Fruit fly (Drosophila melanogaster) whole organism, pupa: ENCODE data around the gene CG6592.

ENCODE experiments used
- CG10348 ChIP-seq: fragments of 200-800 bp; sonication (Bioruptor generic); IDR thresholded peaks from 2 replicates; pipeline ENCODE4 v1.3.6; 2022; ENCODE audit warnings: missing biosample characterization, missing genetic modification characterization
- CG12605 ChIP-seq: fragments of 200-800 bp; sonication (Bioruptor generic); IDR thresholded peaks from 2 replicates; pipeline ENCODE4 v1.3.6; 2022; ENCODE audit warnings: missing biosample characterization, missing genetic modification characterization
- CG13204 ChIP-seq: fragments of 200-800 bp; sonication (Bioruptor generic); optimal IDR thresholded peaks from 2 replicates; lab custom pipeline; 2018; ENCODE audit warnings: missing biosample characterization, mild to moderate bottlenecking, missing genetic modification characterization, moderate library complexity
- CG14655 ChIP-seq: fragments of 200-800 bp; sonication (Bioruptor generic); optimal IDR thresholded peaks from 3 replicates; lab custom pipeline; 2017; ENCODE audit warnings: mild to moderate bottlenecking, missing biosample characterization, missing genetic modification reagents, missing genetic modification characterization
- CG15710 ChIP-seq: fragments of 200-800 bp; sonication (Bioruptor generic); optimal IDR thresholded peaks from 2 replicates; lab custom pipeline; 2018; ENCODE audit warnings: missing biosample characterization, mild to moderate bottlenecking, missing genetic modification characterization, moderate library complexity
- CG17806 ChIP-seq: fragments of 200-800 bp; sonication (Bioruptor generic); optimal IDR thresholded peaks from 2 replicates; lab custom pipeline; 2018; ENCODE audit warnings: missing biosample characterization, mild to moderate bottlenecking, missing genetic modification characterization, moderate library complexity
- CG32121 ChIP-seq: fragments of 200-800 bp; sonication (Bioruptor generic); IDR thresholded peaks from 2 replicates; pipeline ENCODE4 v1.3.6; 2022; ENCODE audit warnings: missing biosample characterization, missing genetic modification characterization
- CG34367 ChIP-seq: fragments of 200-800 bp; sonication (Bioruptor generic); optimal IDR thresholded peaks from 2 replicates; lab custom pipeline; 2018; ENCODE audit warnings: missing biosample characterization, mild to moderate bottlenecking, missing genetic modification characterization
- CG4496 ChIP-seq: fragments of 200-800 bp; sonication (Bioruptor generic); IDR thresholded peaks from 3 replicates; pipeline ENCODE4 v1.3.6; 2022; ENCODE audit warnings: missing biosample characterization, missing genetic modification characterization
- CG8159 ChIP-seq: fragments of 200-800 bp; sonication (Bioruptor generic); optimal IDR thresholded peaks from 3 replicates; lab custom pipeline; 2018; ENCODE audit warnings: missing biosample characterization, mild to moderate bottlenecking, missing genetic modification characterization, moderate library complexity
- CG8301 ChIP-seq: fragments of 200-800 bp; sonication (Bioruptor generic); optimal IDR thresholded peaks from 2 replicates; lab custom pipeline; 2018; ENCODE audit warnings: missing biosample characterization, mild to moderate bottlenecking, missing genetic modification characterization
- CG9948 ChIP-seq: fragments of 200-800 bp; sonication (Bioruptor generic); optimal IDR thresholded peaks from 2 replicates; lab custom pipeline; 2018; ENCODE audit warnings: missing biosample characterization, mild to moderate bottlenecking, missing genetic modification characterization, moderate library complexity
- D1 ChIP-seq: fragments of 200-800 bp; sonication (Bioruptor generic); optimal IDR thresholded peaks from 2 replicates; lab custom pipeline; 2018; ENCODE audit warnings: missing biosample characterization, mild to moderate bottlenecking, missing genetic modification characterization, moderate library complexity
- EcR ChIP-seq: fragments of 200-800 bp; sonication (Bioruptor generic); optimal IDR thresholded peaks from 3 replicates; lab custom pipeline; 2019; ENCODE audit warnings: missing biosample characterization, missing genetic modification characterization, mild to moderate bottlenecking, moderate library complexity, missing genetic modification reagents
- Ets98B ChIP-seq: fragments of 200-800 bp; sonication (Bioruptor generic); IDR thresholded peaks from 2 replicates; pipeline ENCODE4 v1.3.6; 2022; ENCODE audit warnings: missing biosample characterization, missing genetic modification characterization
- Pif1A ChIP-seq: fragments of 200-800 bp; sonication (Bioruptor generic); optimal IDR thresholded peaks from 3 replicates; lab custom pipeline; 2016; ENCODE audit warnings: missing biosample characterization, missing genetic modification characterization
- Pif1B ChIP-seq: fragments of 200-800 bp; sonication (Bioruptor generic); optimal IDR thresholded peaks from 3 replicates; lab custom pipeline; 2016; ENCODE audit warnings: missing biosample characterization, missing genetic modification characterization
- Snoo ChIP-seq: fragments of 200-800 bp; sonication (Bioruptor generic); optimal IDR thresholded peaks from 3 replicates; lab custom pipeline; 2017; ENCODE audit warnings: missing biosample characterization, mild to moderate bottlenecking, missing genetic modification characterization, inconsistent platforms
- fd96Ca ChIP-seq: fragments of 200-800 bp; sonication (Bioruptor generic); IDR thresholded peaks from 3 replicates; pipeline ENCODE4 v1.3.6; 2022; ENCODE audit warnings: missing biosample characterization, missing genetic modification characterization
- gl ChIP-seq: fragments of 200-800 bp; sonication (Bioruptor generic); optimal IDR thresholded peaks from 2 replicates; lab custom pipeline; 2018; ENCODE audit warnings: missing biosample characterization, mild to moderate bottlenecking, missing genetic modification characterization
- rn ChIP-seq: fragments of 200-800 bp; sonication (Bioruptor generic); IDR thresholded peaks from 2 replicates; pipeline ENCODE4 v1.3.6; 2022; ENCODE audit warnings: missing biosample characterization, missing genetic modification characterization

The CG6592 gene

DNA sequence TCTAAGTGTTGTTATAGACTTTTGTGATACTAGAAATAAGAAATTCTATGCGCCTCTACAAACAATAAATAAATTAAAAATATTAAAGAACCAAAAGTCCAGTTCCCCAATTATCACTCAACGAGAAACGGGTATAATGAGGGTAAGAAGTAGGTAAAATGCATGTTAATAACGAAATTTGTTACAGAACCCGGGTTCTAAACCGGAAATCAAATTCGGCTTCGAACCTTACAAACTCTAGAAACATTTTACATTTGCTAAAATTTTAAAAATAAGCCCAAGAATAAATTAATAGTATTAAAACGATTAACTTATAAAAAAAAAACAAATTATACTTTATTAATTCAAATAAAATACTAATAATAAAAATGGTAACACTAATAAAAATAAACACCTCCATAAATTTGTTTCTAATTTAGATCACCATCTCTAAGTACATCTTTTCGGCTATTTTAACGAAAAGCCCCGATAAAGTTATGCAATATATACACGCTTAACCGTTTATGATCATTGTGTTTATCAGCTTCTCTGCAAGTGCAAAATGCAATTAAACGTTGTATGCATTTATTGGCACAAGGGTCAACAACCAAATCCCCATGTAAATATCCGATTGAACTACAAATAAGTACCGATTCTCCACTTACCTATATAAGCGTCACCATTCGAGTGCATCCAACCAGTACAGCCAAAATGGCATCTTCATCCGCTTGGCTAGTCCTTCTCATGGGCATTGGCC is 12.2 kb downstream of the CG6592 start, which contains the start of gene CG6602:
CG6602 (plus strand) TSS at position 686 of the 736 bp plus-strand sequence.
- TF ChIP-seq fd96Ca (GFP tag; lab: Robert Waterston, UW) = no peak
- no peak for TF ChIP-seq D1
- TF ChIP-seq CG13204 (GFP tag; lab: Kevin White, UChicago) = no peak
- no peak for TF ChIP-seq EcR (GFP tag; lab: Kevin White, UChicago)
- TF ChIP-seq gl (tag; lab: Kevin White, UChicago) = no peak
- TF ChIP-seq CG8159 = peak; percentile 28
- no peak for TF ChIP-seq CG14655 (GFP tag; lab: Kevin White, UChicago)
- TF ChIP-seq CG9948 = no peak
- no peak for TF ChIP-seq CG8301 (tag; lab: Kevin White, UChicago)
- TF ChIP-seq CG32121 (GFP tag; lab: Robert Waterston, UW) = no peak
- peak; percentile 41 for TF ChIP-seq CG34367 (tag; lab: Kevin White, UChicago)
- TF ChIP-seq Pif1B = no peak
- TF ChIP-seq Snoo (tag; lab: Kevin White, UChicago) = peak; percentile 79
- TF ChIP-seq CG12605 = no peak
- peak; percentile 78 for TF ChIP-seq CG4496
- TF ChIP-seq CG15710 (tag; lab: Kevin White, UChicago) = peak; percentile 44
- TF ChIP-seq Pif1A (GFP tag; lab: Kevin White, UChicago) = no peak
- no peak for TF ChIP-seq rn
- no peak for TF ChIP-seq CG17806
- TF ChIP-seq Ets98B (GFP tag; lab: Robert Waterston, UW) = no peak
- TF ChIP-seq, all 21 proteins: peak for 5

DNA sequence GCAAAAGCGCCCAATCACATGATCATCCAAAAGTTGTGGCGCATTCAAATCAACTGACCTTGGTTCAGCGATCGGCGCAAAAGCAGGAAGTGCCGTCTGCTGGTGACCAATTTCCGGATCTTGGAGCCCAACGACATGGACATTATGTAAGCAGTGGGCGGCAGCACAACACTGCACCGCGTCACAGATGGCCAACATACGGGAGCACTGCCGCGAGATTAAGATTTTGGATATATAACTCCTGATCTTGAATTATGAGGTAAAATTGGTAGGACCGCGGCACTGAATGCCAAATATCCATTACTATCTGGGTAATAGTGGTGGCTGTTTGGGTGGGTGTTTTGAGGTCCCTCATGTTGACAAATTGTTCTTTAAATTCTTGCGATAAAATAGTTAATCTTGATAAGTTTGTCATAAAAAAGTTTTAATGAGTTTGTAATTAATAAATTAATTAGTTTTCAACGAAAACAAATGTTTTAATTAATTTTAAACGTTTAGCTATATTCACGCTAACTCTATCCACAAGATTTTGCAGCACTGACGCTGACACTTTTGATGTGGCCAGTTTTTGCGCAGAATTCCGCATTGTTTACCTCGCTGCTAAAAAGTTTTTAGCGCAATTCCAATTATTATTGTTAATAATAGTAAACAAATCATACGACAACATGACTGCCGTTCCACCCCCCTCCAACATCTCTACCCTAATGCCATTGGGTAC is 15.7 kb downstream of the CG6592 start, which contains the start of the genes CG13295 and CG6610:
CG13295 (minus strand) TSS at position 271 of the 718 bp plus-strand sequence.
CG6610 (plus strand) TSS at position 562 of the 718 bp plus-strand sequence.
- no peak for TF ChIP-seq CG10348 (GFP tag; lab: Robert Waterston, UW)
- TF ChIP-seq rn = no peak
- no peak for TF ChIP-seq Pif1B
- TF ChIP-seq Snoo (tag; lab: Kevin White, UChicago) = peak; percentile 41
- no peak for TF ChIP-seq CG13204 (GFP tag; lab: Kevin White, UChicago)
- TF ChIP-seq CG8159 = peak; percentile 69
- TF ChIP-seq gl (tag; lab: Kevin White, UChicago) = no peak
- peak; percentile 53 for TF ChIP-seq CG14655 (GFP tag; lab: Kevin White, UChicago)
- TF ChIP-seq EcR (GFP tag; lab: Kevin White, UChicago) = no peak
- no peak for TF ChIP-seq Pif1A (GFP tag; lab: Kevin White, UChicago)
- TF ChIP-seq CG8301 (tag; lab: Kevin White, UChicago) = peak; percentile 27
- no peak for TF ChIP-seq Ets98B (GFP tag; lab: Robert Waterston, UW)
- TF ChIP-seq CG4496 = no peak
- TF ChIP-seq fd96Ca (GFP tag; lab: Robert Waterston, UW) = no peak
- no peak for TF ChIP-seq CG12605
- TF ChIP-seq CG34367 (tag; lab: Kevin White, UChicago) = peak; percentile 32
- TF ChIP-seq D1 = no peak
- TF ChIP-seq CG32121 (GFP tag; lab: Robert Waterston, UW) = no peak; the same call in 1 of the 2 replicates
- peak; percentile 29 for TF ChIP-seq CG17806
- TF ChIP-seq CG9948 = no peak
- peak; percentile 69 for TF ChIP-seq CG15710 (tag; lab: Kevin White, UChicago)

DNA sequence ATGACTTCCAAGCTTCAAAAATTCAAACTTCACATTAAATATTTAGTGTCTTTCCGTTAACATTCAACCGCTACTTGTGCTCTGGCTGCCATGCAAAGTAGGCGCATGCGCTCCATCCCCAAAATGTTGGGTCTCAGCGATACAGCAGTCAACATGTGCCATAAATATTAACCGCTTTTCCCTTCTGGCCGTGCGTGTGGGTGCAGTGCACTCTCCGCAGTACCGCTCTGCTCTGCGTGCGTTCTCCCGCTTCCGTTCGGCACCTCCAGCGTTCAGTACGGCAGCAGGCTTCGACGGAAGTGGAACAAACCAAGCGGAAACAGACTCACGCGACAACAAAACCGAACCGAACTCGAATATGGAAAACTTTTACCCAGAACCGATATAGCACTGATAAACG is 17.0 kb downstream of the CG6592 start, which contains the start of gene ssp6:
ssp6 (plus strand) TSS at position 294 of the 400 bp plus-strand sequence.
- TF ChIP-seq CG13204 (GFP tag; lab: Kevin White, UChicago) (peak; percentile 72), CG12605 (no peak)

DNA sequence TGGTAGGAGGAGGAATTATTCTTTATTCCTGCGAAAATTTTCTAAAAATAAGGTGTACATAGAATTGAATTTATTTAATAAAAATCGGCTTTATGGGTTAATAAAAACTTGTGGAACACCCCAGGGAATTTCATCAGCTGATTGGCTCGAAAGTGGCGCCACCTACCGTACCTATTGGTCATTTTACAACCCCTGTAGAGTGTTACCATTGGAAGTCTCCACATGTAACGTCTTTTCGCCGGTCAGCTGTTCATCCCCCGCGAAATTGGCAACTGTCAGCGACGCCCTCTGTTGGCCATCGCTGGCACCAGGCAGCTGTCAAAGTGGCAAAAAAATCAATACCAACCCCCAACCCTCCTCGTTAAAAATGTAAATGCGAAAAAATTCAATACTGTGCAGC is 23.1 kb downstream of the CG6592 start, which contains the start of gene CG13293:
CG13293 (plus strand) TSS at position 323 of the 400 bp plus-strand sequence.
- TF ChIP-seq gl (tag; lab: Kevin White, UChicago) (no peak), CG4496 (no peak), fd96Ca (GFP tag; lab: Robert Waterston, UW) (no peak), CG9948 (no peak), CG13204 (GFP tag; lab: Kevin White, UChicago) (no peak), CG12605 (no peak), Pif1B (no peak), rn (no peak)

DNA sequence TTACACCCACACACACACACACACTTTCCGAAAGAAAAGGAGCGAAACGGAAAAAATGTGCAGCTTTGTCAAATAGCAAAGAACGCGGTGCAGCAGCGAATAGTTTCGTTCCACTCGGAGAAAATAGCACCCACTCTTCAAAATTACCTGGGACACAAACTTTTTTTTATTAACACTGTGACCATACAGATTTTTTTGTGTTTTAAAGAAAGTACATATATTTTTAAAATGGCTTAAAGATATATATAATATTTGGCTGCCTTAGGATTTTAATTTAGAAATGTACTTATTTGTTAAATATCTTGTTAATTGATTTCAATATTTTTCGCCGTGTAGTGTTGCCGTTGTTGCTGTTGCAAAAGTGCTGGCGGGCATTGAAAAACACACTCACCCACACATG is 25.0 kb downstream of the CG6592 start:
- TF ChIP-seq rn = no peak
- TF ChIP-seq fd96Ca (GFP tag; lab: Robert Waterston, UW) = no peak
- peak; percentile 39 for TF ChIP-seq CG15710 (tag; lab: Kevin White, UChicago)
- TF ChIP-seq CG9948 = peak; percentile 62
- TF ChIP-seq CG13204 (GFP tag; lab: Kevin White, UChicago) = no peak
- TF ChIP-seq CG32121 (GFP tag; lab: Robert Waterston, UW) = peak; percentile 48; the same call in 1 of the 2 replicates
- peak; percentile 53 for TF ChIP-seq CG12605
- TF ChIP-seq CG17806 = peak; percentile 28
- TF ChIP-seq Snoo (tag; lab: Kevin White, UChicago) = no peak
- peak; percentile 15 for TF ChIP-seq CG34367 (tag; lab: Kevin White, UChicago)
- TF ChIP-seq EcR (GFP tag; lab: Kevin White, UChicago) = no peak
- TF ChIP-seq CG10348 (GFP tag; lab: Robert Waterston, UW) = no peak
- no peak for TF ChIP-seq D1
- TF ChIP-seq CG14655 (GFP tag; lab: Kevin White, UChicago) = peak; percentile 67
- TF ChIP-seq Ets98B (GFP tag; lab: Robert Waterston, UW) = no peak
- TF ChIP-seq CG8159 = peak; percentile 49
- peak; percentile 64 for TF ChIP-seq CG8301 (tag; lab: Kevin White, UChicago)
- peak; percentile 6 for TF ChIP-seq Pif1A (GFP tag; lab: Kevin White, UChicago)
- TF ChIP-seq gl (tag; lab: Kevin White, UChicago) = no peak
- TF ChIP-seq CG4496 = no peak; the same call in 2 of the 3 replicates
- TF ChIP-seq Pif1B = peak; percentile 10
